Fruit fly (Drosophila melanogaster): ENCODE data around the gene CG18530.

The CG18530 gene

DNA sequence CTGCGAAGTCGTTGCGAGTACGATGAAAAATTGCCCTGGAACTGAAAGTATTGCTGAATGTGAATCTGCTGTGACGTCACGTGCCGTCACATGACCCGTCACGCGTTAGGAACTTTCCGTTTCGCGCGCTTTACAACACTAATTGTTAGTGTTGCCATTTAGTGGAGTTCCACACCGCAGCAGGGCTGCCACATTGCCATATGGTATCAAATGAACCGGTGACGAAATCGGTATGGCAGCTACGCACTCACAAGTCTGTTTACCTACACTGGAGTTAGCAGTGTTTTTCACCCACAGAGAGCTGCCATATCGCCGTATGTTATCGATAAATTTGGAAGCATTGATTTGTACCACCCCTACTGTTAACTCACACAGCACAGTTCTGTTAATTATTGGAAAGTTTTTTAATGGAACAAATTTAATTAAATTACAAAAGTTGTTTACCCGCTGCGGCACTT lies 5.4 kb upstream of the CG18530 start, which contains the start of the genes Vha55 and Snx3 (continued):
- TF ChIP-seq psq (GFP tag; optimal IDR thresholded peaks at IDR 0.05): peak; percentile 60
- TF ChIP-seq CG13624 (GFP tag; optimal IDR thresholded peaks at IDR 0.05): peak; percentile 88
- no peak for TF ChIP-seq z (GFP tag; IDR thresholded peaks at IDR 0.05)
- TF ChIP-seq chinmo (GFP tag; IDR thresholded peaks at IDR 0.05; ENCODE audit: partially characterized antibody): no peak
- peak; percentile 95 for TF ChIP-seq Atf3 (GFP tag; optimal IDR thresholded peaks at IDR 0.05)
- TF ChIP-seq fd96Cb (tag; optimal IDR thresholded peaks at IDR 0.05): peak; percentile 29

DNA sequence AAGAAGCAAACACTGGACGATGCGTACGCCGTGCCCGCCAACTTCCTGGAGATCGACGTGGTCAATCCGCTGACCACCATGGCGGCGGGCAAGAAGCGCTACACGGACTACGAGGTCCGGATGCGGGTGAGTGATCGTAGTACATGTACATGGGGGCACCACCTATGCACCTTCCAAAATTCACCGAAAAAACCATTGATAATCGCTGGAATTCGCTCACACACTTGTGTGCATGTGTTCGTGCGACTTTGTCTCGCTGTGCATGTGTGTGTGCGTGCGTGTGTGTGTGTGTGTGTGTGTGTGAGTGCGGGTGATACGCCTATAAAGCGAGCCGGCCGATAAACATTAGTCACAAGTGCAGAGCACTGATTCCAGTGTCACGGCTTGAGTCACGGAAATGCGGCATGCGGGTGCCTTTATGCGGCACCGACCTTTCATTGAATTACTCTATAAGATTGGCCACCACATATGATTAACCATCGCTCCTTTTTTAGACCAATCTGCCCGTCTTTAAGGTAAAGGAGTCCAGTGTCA lies 4.7 kb upstream of the CG18530 start:
- TF ChIP-seq sens (GFP tag): peak; percentile 39
- TF ChIP-seq maf-S (GFP tag; optimal IDR thresholded peaks at IDR 0.05): no peak
- TF ChIP-seq Hand (GFP tag; optimal IDR thresholded peaks at IDR 0.05): peak; percentile 6
- TF ChIP-seq CG34376 (GFP tag; optimal IDR thresholded peaks at IDR 0.05): peak; percentile 9
- TF ChIP-seq Hsf (GFP tag; optimal IDR thresholded peaks at IDR 0.05): no peak
- TF ChIP-seq cg (GFP tag; optimal IDR thresholded peaks at IDR 0.05): peak; percentile 86
- no peak for TF ChIP-seq CG4854 (GFP tag; optimal IDR thresholded peaks at IDR 0.05)
- no peak for TF ChIP-seq chinmo (GFP tag; IDR thresholded peaks at IDR 0.05; ENCODE audit: partially characterized antibody)
- TF ChIP-seq Hr78 (GFP tag; optimal IDR thresholded peaks at IDR 0.05): peak in 1 of 2 experiments; percentile 34
- TF ChIP-seq CG3163 (GFP tag; optimal IDR thresholded peaks at IDR 0.05): no peak
- TF ChIP-seq CG17359 (tag; optimal IDR thresholded peaks at IDR 0.05): no peak
- peak; percentile 91 for TF ChIP-seq CG8478 (optimal IDR thresholded peaks at IDR 0.05)
- peak; percentile 27 for TF ChIP-seq kni (GFP tag; optimal IDR thresholded peaks at IDR 0.05)
- no peak for TF ChIP-seq ara (GFP tag; IDR thresholded peaks at IDR 0.05)
- TF ChIP-seq so (GFP tag; IDR thresholded peaks at IDR 0.05): no peak
- TF ChIP-seq Sry-β (GFP tag; optimal IDR thresholded peaks at IDR 0.05): peak; percentile 33
- TF ChIP-seq sug (tag; optimal IDR thresholded peaks at IDR 0.05): no peak
- TF ChIP-seq CG17186 (GFP tag; optimal IDR thresholded peaks at IDR 0.05): no peak
- TF ChIP-seq D (optimal IDR thresholded peaks at IDR 0.05): peak; percentile 15
- TF ChIP-seq D (GFP tag; optimal IDR thresholded peaks at IDR 0.05): no peak
- peak; percentile 79 for TF ChIP-seq gcm (GFP tag; optimal IDR thresholded peaks at IDR 0.05)
- no peak for TF ChIP-seq NC2α (GFP tag; optimal IDR thresholded peaks at IDR 0.05)
- TF ChIP-seq Ravus (GFP tag; IDR thresholded peaks at IDR 0.05): no peak
- no peak for TF ChIP-seq ab (GFP tag; optimal IDR thresholded peaks at IDR 0.05)
- no peak for TF ChIP-seq CG9215 (GFP tag; IDR thresholded peaks at IDR 0.05)
- TF ChIP-seq Med (GFP tag): peak; percentile 38
- TF ChIP-seq eyg (GFP tag; optimal IDR thresholded peaks at IDR 0.05): no peak
- no peak for TF ChIP-seq Sin3A (optimal IDR thresholded peaks at IDR 0.05)
- no peak for TF ChIP-seq PHDP (tag; optimal IDR thresholded peaks at IDR 0.05)
- peak; percentile 95 for TF ChIP-seq CG3995 (GFP tag; optimal IDR thresholded peaks at IDR 0.05)
- no peak for TF ChIP-seq CG2120 (GFP tag; optimal IDR thresholded peaks at IDR 0.05)
- no peak for TF ChIP-seq CG14710 (tag; optimal IDR thresholded peaks at IDR 0.05)
- no peak for TF ChIP-seq BtbVII (GFP tag; optimal IDR thresholded peaks at IDR 0.05)
- TF ChIP-seq sob (GFP tag; IDR thresholded peaks at IDR 0.05): no peak
- peak; percentile 86 for TF ChIP-seq sd (tag; optimal IDR thresholded peaks at IDR 0.05)
- TF ChIP-seq Lim3 (GFP tag; IDR thresholded peaks at IDR 0.05): no peak
- no peak for TF ChIP-seq E2f2 (GFP tag; IDR thresholded peaks at IDR 0.05)
- TF ChIP-seq CG17568 (GFP tag; optimal IDR thresholded peaks at IDR 0.05): no peak
- no peak for TF ChIP-seq hkb (optimal IDR thresholded peaks at IDR 0.05)
- no peak for TF ChIP-seq hkb (GFP tag; IDR thresholded peaks at IDR 0.05)
- TF ChIP-seq CG8290 (GFP tag; optimal IDR thresholded peaks at IDR 0.05): no peak
- no peak for TF ChIP-seq CG8290 (tag; optimal IDR thresholded peaks at IDR 0.05)
- no peak for TF ChIP-seq Bteb2 (GFP tag; optimal IDR thresholded peaks at IDR 0.05)
- TF ChIP-seq MBD-R2 (GFP tag; IDR thresholded peaks at IDR 0.05): no peak
- TF ChIP-seq CG32767 (GFP tag; IDR thresholded peaks at IDR 0.05): no peak
- no peak for TF ChIP-seq sqz (GFP tag; optimal IDR thresholded peaks at IDR 0.05)

Measured in whole organism, embryonic.